Fruit fly (Drosophila melanogaster) whole organism, embryonic: Measurements from ENCODE around the gene CG5665.

Experiments
- Ada2b ChIP-seq: fragments of 200-800 bp; sonication (Bioruptor generic); IDR thresholded peaks from 2 replicates; pipeline ENCODE4 v1.3.6; 2022; ENCODE audit warnings: missing biosample characterization, missing genetic modification characterization
- Adf1 ChIP-seq: fragments of 200-800 bp; sonication (Bioruptor generic); IDR thresholded peaks from 2 replicates; pipeline ENCODE4 v1.3.6; 2022; ENCODE audit warnings: missing biosample characterization, missing genetic modification characterization
- Asciz ChIP-seq: fragments of 200-800 bp; sonication (Bioruptor generic); optimal IDR thresholded peaks from 2 replicates; lab custom pipeline; 2017; ENCODE audit warnings: missing biosample characterization, mild to moderate bottlenecking, missing genetic modification characterization, missing genetic modification reagents
- BEAF-32 ChIP-seq: fragments of 200-800 bp; sonication (Bioruptor generic); optimal IDR thresholded peaks from 3 replicates; lab custom pipeline; 2017; ENCODE audit warnings: missing biosample characterization, missing genetic modification characterization, mild to moderate bottlenecking, moderate library complexity, missing genetic modification reagents
- Blimp-1 ChIP-seq: fragments of 200-800 bp; sonication (Bioruptor generic); optimal IDR thresholded peaks from 3 replicates; lab custom pipeline; 2018; ENCODE audit warnings: missing biosample characterization, missing genetic modification characterization, mild to moderate bottlenecking, moderate library complexity, missing genetic modification reagents
- CG1024 ChIP-seq: fragments of 200-800 bp; sonication (Bioruptor generic); IDR thresholded peaks from 2 replicates; pipeline ENCODE4 v1.3.6; 2022; ENCODE audit warnings: missing biosample characterization, missing genetic modification characterization
- CG10321 ChIP-seq: fragments of 200-800 bp; sonication (Bioruptor generic); IDR thresholded peaks from 2 replicates; pipeline ENCODE4 v1.3.6; 2022; ENCODE audit warnings: missing biosample characterization, missing genetic modification characterization
- CG10565 ChIP-seq: fragments of 200-800 bp; sonication (Bioruptor generic); optimal IDR thresholded peaks from 3 replicates; lab custom pipeline; 2016; ENCODE audit warnings: missing biosample characterization, mild to moderate bottlenecking, missing genetic modification characterization
- CG12236 ChIP-seq: fragments of 200-800 bp; sonication (Bioruptor generic); optimal IDR thresholded peaks from 2 replicates; lab custom pipeline; 2016; ENCODE audit warnings: missing biosample characterization, missing genetic modification characterization
- CG13775 ChIP-seq: fragments of 200-800 bp; sonication (Bioruptor generic); optimal IDR thresholded peaks from 3 replicates; lab custom pipeline; 2017; ENCODE audit warnings: missing biosample characterization, mild to moderate bottlenecking, missing genetic modification characterization
- CG15011 ChIP-seq: fragments of 200-800 bp; sonication (Bioruptor generic); optimal IDR thresholded peaks from 3 replicates; lab custom pipeline; 2018; ENCODE audit warnings: missing biosample characterization, mild to moderate bottlenecking, missing genetic modification characterization
- CG16779 ChIP-seq: fragments of 200-800 bp; sonication (Bioruptor generic); IDR thresholded peaks from 2 replicates; pipeline ENCODE4 v1.3.6; 2022; ENCODE audit warnings: missing biosample characterization, missing genetic modification characterization
- CG16813 ChIP-seq: fragments of 200-800 bp; sonication (Bioruptor generic); IDR thresholded peaks from 3 replicates; pipeline ENCODE4 v1.3.6; 2022; ENCODE audit warnings: missing biosample characterization, missing genetic modification characterization; ENCODE audit not compliant: partially characterized antibody
- CG17186 ChIP-seq: fragments of 200-800 bp; sonication (Bioruptor generic); optimal IDR thresholded peaks from 3 replicates; lab custom pipeline; 2017; ENCODE audit warnings: missing biosample characterization, missing genetic modification reagents, missing genetic modification characterization
- CG18011 ChIP-seq: fragments of 200-800 bp; sonication (Bioruptor generic); optimal IDR thresholded peaks from 2 replicates; lab custom pipeline; 2017; ENCODE audit warnings: missing biosample characterization, missing genetic modification characterization, mild to moderate bottlenecking, moderate library complexity, missing genotype
- CG18599 ChIP-seq: fragments of 200-800 bp; sonication (Bioruptor generic); optimal IDR thresholded peaks from 3 replicates; lab custom pipeline; 2017; ENCODE audit warnings: missing biosample characterization, missing genetic modification characterization, mild to moderate bottlenecking, moderate library complexity, missing genetic modification reagents
- CG34422 ChIP-seq: fragments of 200-800 bp; sonication (Bioruptor generic); IDR thresholded peaks from 3 replicates; pipeline ENCODE4 v1.3.6; 2022; ENCODE audit warnings: missing biosample characterization, missing genetic modification characterization
- CG5245 ChIP-seq: fragments of 200-800 bp; sonication (Bioruptor generic); optimal IDR thresholded peaks from 3 replicates; lab custom pipeline; 2016; ENCODE audit warnings: missing biosample characterization, missing genetic modification characterization
- CG7271 ChIP-seq: fragments of 200-800 bp; sonication (Bioruptor generic); optimal IDR thresholded peaks from 2 replicates; lab custom pipeline; 2018; ENCODE audit warnings: missing biosample characterization, mild to moderate bottlenecking, missing genetic modification characterization, moderate library complexity
- CG9215 ChIP-seq: fragments of 200-800 bp; sonication (Bioruptor generic); IDR thresholded peaks from 2 replicates; pipeline ENCODE4 v1.3.6; 2022; ENCODE audit warnings: missing biosample characterization, missing genetic modification characterization
- E2f1 ChIP-seq: fragments of 200-800 bp; sonication (Bioruptor generic); IDR thresholded peaks from 2 replicates; pipeline ENCODE4 v1.3.6; 2022; ENCODE audit warnings: missing biosample characterization, missing genetic modification characterization
- Eip74EF ChIP-seq, 2 experiments: fragments of 200-800 bp in 1 of 2; fragments of >200 bp in 1 of 2; sonication (Bioruptor generic) in 1 of 2; optimal IDR thresholded peaks; 2 replicates each; lab custom pipeline; 2017 to 2019; ENCODE audit warnings: missing biosample characterization in 2 of 2, missing genetic modification characterization in 2 of 2, mild to moderate bottlenecking in 1 of 2, moderate library complexity in 1 of 2
- Fer2 ChIP-seq: fragments of 200-800 bp; sonication (Bioruptor generic); optimal IDR thresholded peaks from 2 replicates; lab custom pipeline; 2018; ENCODE audit warnings: missing biosample characterization, mild to moderate bottlenecking, missing genetic modification characterization, moderate library complexity
- HLH4C ChIP-seq: fragments of 200-800 bp; sonication (Bioruptor generic); IDR thresholded peaks from 3 replicates; pipeline ENCODE4 v1.3.6; 2022; ENCODE audit warnings: missing biosample characterization, missing genetic modification characterization; ENCODE audit not compliant: partially characterized antibody
- Hsf ChIP-seq: fragments of 200-800 bp; sonication (Bioruptor generic); optimal IDR thresholded peaks from 3 replicates; lab custom pipeline; 2016; ENCODE audit warnings: missing biosample characterization, missing genetic modification characterization
- Lhr ChIP-seq: fragments of 200-800 bp; sonication (Bioruptor generic); optimal IDR thresholded peaks from 3 replicates; lab custom pipeline; 2017; ENCODE audit warnings: mild to moderate bottlenecking, missing biosample characterization, missing genetic modification reagents, missing genetic modification characterization
- NFAT ChIP-seq: fragments of 200-800 bp; sonication (Bioruptor generic); IDR thresholded peaks from 2 replicates; pipeline ENCODE4 v1.3.6; 2022; ENCODE audit warnings: missing biosample characterization, missing genetic modification characterization
- Ptx1 ChIP-seq: fragments of 200-800 bp; sonication (Bioruptor generic); IDR thresholded peaks from 2 replicates; pipeline ENCODE4 v1.3.6; 2022; ENCODE audit warnings: missing biosample characterization, missing genetic modification characterization
- Ssrp ChIP-seq: fragments of 200-800 bp; sonication (Bioruptor generic); optimal IDR thresholded peaks from 2 replicates; lab custom pipeline; 2018; ENCODE audit warnings: missing biosample characterization, mild to moderate bottlenecking, missing genetic modification characterization, moderate library complexity
- YL-1 ChIP-seq: fragments of 200-800 bp; sonication (Bioruptor generic); optimal IDR thresholded peaks from 3 replicates; lab custom pipeline; 2017; ENCODE audit warnings: missing biosample characterization, mild to moderate bottlenecking, missing genetic modification characterization
- az2 ChIP-seq: fragments of 200-800 bp; sonication (Bioruptor generic); optimal IDR thresholded peaks from 3 replicates; lab custom pipeline; 2016; ENCODE audit warnings: missing biosample characterization, missing genetic modification characterization
- cato ChIP-seq: fragments of 200-800 bp; sonication (Bioruptor generic); optimal IDR thresholded peaks from 2 replicates; lab custom pipeline; 2016; ENCODE audit warnings: missing biosample characterization, missing genetic modification characterization, borderline replicate concordance
- caup ChIP-seq: fragments of 200-800 bp; sonication (Bioruptor generic); optimal IDR thresholded peaks from 3 replicates; lab custom pipeline; 2017; ENCODE audit warnings: missing biosample characterization, mild to moderate bottlenecking, missing genetic modification characterization, moderate library complexity; ENCODE audit not compliant: severe bottlenecking
- chif ChIP-seq, 2 experiments: fragments of 200-800 bp; sonication (Bioruptor generic); optimal IDR thresholded peaks; 3 replicates each; lab custom pipeline; 2016; ENCODE audit warnings: missing biosample characterization in 2 of 2, missing genetic modification characterization in 2 of 2
- dan ChIP-seq: fragments of 200-800 bp; sonication (Bioruptor generic); IDR thresholded peaks from 2 replicates; pipeline ENCODE4 v1.3.6; 2022; ENCODE audit warnings: missing biosample characterization, missing genetic modification characterization
- dm ChIP-seq: fragments of 200-800 bp; sonication (Bioruptor generic); optimal IDR thresholded peaks from 3 replicates; lab custom pipeline; 2016; ENCODE audit warnings: missing biosample characterization, missing genetic modification characterization
- dmrt99B ChIP-seq: fragments of 200-800 bp; sonication (Bioruptor generic); optimal IDR thresholded peaks from 2 replicates; lab custom pipeline; 2018; ENCODE audit warnings: missing biosample characterization, mild to moderate bottlenecking, missing genetic modification characterization, moderate library complexity
- fd96Cb ChIP-seq: fragments of 200-800 bp; sonication (Bioruptor generic); optimal IDR thresholded peaks from 2 replicates; lab custom pipeline; 2018; ENCODE audit warnings: missing biosample characterization, mild to moderate bottlenecking, missing genetic modification characterization, moderate library complexity
- gem ChIP-seq: fragments of 200-800 bp; sonication (Bioruptor generic); optimal IDR thresholded peaks from 2 replicates; lab custom pipeline; 2019; ENCODE audit warnings: missing biosample characterization, mild to moderate bottlenecking, missing genetic modification characterization, moderate library complexity
- hbn ChIP-seq: fragments of 200-800 bp; sonication (Bioruptor generic); IDR thresholded peaks from 2 replicates; pipeline ENCODE4 v1.3.6; 2022; ENCODE audit warnings: missing biosample characterization, missing genetic modification characterization; ENCODE audit not compliant: partially characterized antibody
- maf-S ChIP-seq: fragments of 200-800 bp; sonication (Bioruptor generic); optimal IDR thresholded peaks from 2 replicates; lab custom pipeline; 2016; ENCODE audit warnings: missing biosample characterization, missing genetic modification characterization
- ro ChIP-seq: fragments of 200-800 bp; sonication (Bioruptor generic); IDR thresholded peaks from 2 replicates; pipeline ENCODE4 v1.3.6; 2022; ENCODE audit warnings: missing biosample characterization, missing genetic modification characterization
- run ChIP-seq: fragments of 200-800 bp; sonication (Bioruptor generic); optimal IDR thresholded peaks from 3 replicates; lab custom pipeline; 2018; ENCODE audit warnings: missing biosample characterization, mild to moderate bottlenecking, missing genetic modification characterization
- sna ChIP-seq: fragments of 200-800 bp; sonication (Bioruptor generic); IDR thresholded peaks from 2 replicates; pipeline ENCODE4 v1.3.6; 2022; ENCODE audit warnings: missing biosample characterization, missing genetic modification characterization; ENCODE audit not compliant: partially characterized antibody
- tin ChIP-seq: fragments of 200-800 bp; sonication (Bioruptor generic); optimal IDR thresholded peaks from 3 replicates; lab custom pipeline; 2016; ENCODE audit warnings: missing biosample characterization, missing genetic modification characterization
- tll ChIP-seq, 2 experiments: fragments of 200-800 bp in 1 of 2; fragments of >200 bp in 1 of 2; sonication (Bioruptor generic) in 1 of 2; optimal IDR thresholded peaks; 2 replicates each; lab custom pipeline; 2017 to 2019; ENCODE audit warnings: missing biosample characterization in 2 of 2, missing genetic modification characterization in 2 of 2, mild to moderate bottlenecking in 1 of 2, moderate library complexity in 1 of 2
- ttk ChIP-seq: fragments of 200-800 bp; sonication (Bioruptor generic); IDR thresholded peaks from 2 replicates; pipeline ENCODE4 v2.1.2; 2022; ENCODE audit warnings: missing biosample characterization, missing genetic modification characterization
- tup ChIP-seq: fragments of 200-800 bp; sonication (Bioruptor generic); optimal IDR thresholded peaks from 2 replicates; lab custom pipeline; 2016; ENCODE audit warnings: missing biosample characterization, mild to moderate bottlenecking, missing genetic modification characterization, moderate library complexity

Gene CG5665

DNA sequence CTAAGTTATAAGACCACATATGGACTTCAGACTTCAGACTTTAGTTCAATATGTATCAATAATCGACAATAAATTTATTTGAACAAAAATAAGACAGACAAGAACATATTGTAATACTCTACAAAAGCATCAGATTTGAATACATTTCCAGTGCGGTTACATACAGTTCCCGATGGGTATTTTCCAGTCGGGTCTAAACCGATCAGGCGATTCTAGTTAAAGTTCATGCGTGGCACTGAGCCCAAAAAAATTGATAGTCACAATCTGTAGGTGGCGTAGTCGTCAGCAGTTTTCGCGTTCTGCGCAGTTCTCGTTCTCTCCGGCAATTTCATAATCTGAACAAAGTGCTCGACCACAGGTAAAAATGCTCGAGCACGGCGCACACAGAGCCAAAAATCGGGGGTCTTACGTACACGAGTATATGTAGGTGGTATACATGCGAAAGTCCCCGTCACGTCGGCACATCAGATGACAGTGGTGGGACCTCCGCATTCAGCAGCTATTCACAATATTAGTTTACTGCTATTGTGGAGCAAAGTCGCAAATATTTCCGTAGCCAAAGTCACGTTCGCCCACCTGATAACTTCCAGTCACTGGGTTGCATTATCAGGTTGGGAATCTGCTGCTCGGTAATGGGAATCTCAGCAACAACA lies 37.1 kb downstream of the CG5665 start (continued):
- no peak for TF ChIP-seq tup (GFP tag; lab: Kevin White, UChicago)
- TF ChIP-seq CG10565 (GFP tag; lab: Kevin White, UChicago): no peak
- no peak for TF ChIP-seq sna (GFP tag; lab: Robert Waterston, UW)
- no peak for TF ChIP-seq CG16813
- TF ChIP-seq Ada2b (GFP tag; lab: Robert Waterston, UW): peak; percentile 31; the same call in 1 of the 2 replicates
- TF ChIP-seq Fer2 (tag; lab: Kevin White, UChicago): no peak
- peak; percentile 55 for TF ChIP-seq Adf1 (GFP tag; lab: Robert Waterston, UW)
- TF ChIP-seq dm (GFP tag; lab: Kevin White, UChicago): no peak
- no peak for TF ChIP-seq HLH4C (GFP tag; lab: Robert Waterston, UW)
- no peak for TF ChIP-seq run
- no peak for TF ChIP-seq cato
- no peak for TF ChIP-seq CG5245 (GFP tag; lab: Kevin White, UChicago)
- TF ChIP-seq tll (GFP tag; optimal IDR thresholded peaks at IDR 0.05; lab: Kevin White, UChicago): no peak
- TF ChIP-seq gem (tag; lab: Kevin White, UChicago): peak; percentile 71
- TF ChIP-seq ro: no peak
- no peak for TF ChIP-seq CG18011 (GFP tag; lab: Kevin White, UChicago)
- peak; percentile 74 for TF ChIP-seq CG18599
- no peak for TF ChIP-seq CG17186 (GFP tag; lab: Kevin White, UChicago)
- no peak for TF ChIP-seq tin (GFP tag; lab: Kevin White, UChicago)
- peak; percentile 31 for TF ChIP-seq dmrt99B (tag; lab: Kevin White, UChicago)
- peak; percentile 62 for TF ChIP-seq Hsf (GFP tag; lab: Kevin White, UChicago)
- peak; percentile 49 for TF ChIP-seq Ptx1 (GFP tag; lab: Robert Waterston, UW)
- TF ChIP-seq Lhr: no peak
- TF ChIP-seq dan (GFP tag; lab: Robert Waterston, UW): no peak
- no peak for TF ChIP-seq CG7271
- TF ChIP-seq Blimp-1 (GFP tag; lab: Kevin White, UChicago): no peak
- TF ChIP-seq BEAF-32: no peak
- peak; percentile 6 for TF ChIP-seq YL-1 (GFP tag; lab: Kevin White, UChicago)
- TF ChIP-seq E2f1: peak; percentile 54; the same call in 1 of the 2 replicates
- no peak for TF ChIP-seq Asciz (GFP tag; lab: Kevin White, UChicago)
- TF ChIP-seq NFAT: peak; percentile 29
- no peak for TF ChIP-seq Eip74EF (GFP tag; optimal IDR thresholded peaks at IDR 0.05; lab: Kevin White, UChicago)
- TF ChIP-seq fd96Cb (tag; lab: Kevin White, UChicago): peak; percentile 9
- peak; percentile 37 for TF ChIP-seq CG13775 (GFP tag; lab: Kevin White, UChicago)
- TF ChIP-seq CG1024 (GFP tag; lab: Robert Waterston, UW): no peak
- no peak for TF ChIP-seq maf-S
- no peak for TF ChIP-seq az2 (GFP tag; lab: Kevin White, UChicago)
- no peak for TF ChIP-seq CG34422
- TF ChIP-seq ttk: no peak
- TF ChIP-seq CG9215 (GFP tag; lab: Robert Waterston, UW): peak; percentile 38
- no peak for TF ChIP-seq CG12236 (GFP tag; lab: Kevin White, UChicago)
- no peak for TF ChIP-seq Ssrp (tag; lab: Kevin White, UChicago)
- TF ChIP-seq CG15011 (GFP tag; lab: Kevin White, UChicago): peak; percentile 20
- TF ChIP-seq CG10321 (GFP tag; lab: Robert Waterston, UW): no peak
- no peak for TF ChIP-seq hbn (GFP tag; lab: Robert Waterston, UW)
- no peak for TF ChIP-seq CG16779 (GFP tag; lab: Robert Waterston, UW)
- TF ChIP-seq chif (GFP tag; optimal IDR thresholded peaks at IDR 0.05; lab: Kevin White, UChicago): peak in 1 of 2 experiments; percentile 2
- peak; percentile 46 for TF ChIP-seq caup (GFP tag; lab: Kevin White, UChicago)
